Comparison of ENCODE assay signal across 1 fruit fly cellular context in genomic region chr3R:17605872-17606271, dm6.
TF ChIP-seq lines count a peak whose summit lies in the region.

sll (plus strand) TSS chr3R:17606106.

TF ChIP-seq in whole organism, embryonic, 481 proteins besides CTCF, POLR2A, EP300 and RAD21 (continued from another document):
- TF ChIP-seq CG4404 (GFP tag; IDR thresholded peaks at IDR 0.05; lab: Robert Waterston, UW) = no peak
- TF ChIP-seq CrebB (tag; optimal IDR thresholded peaks at IDR 0.05; lab: Kevin White, UChicago) = no peak
- peak; percentile 15 for TF ChIP-seq CG14710 (tag; optimal IDR thresholded peaks at IDR 0.05; lab: Kevin White, UChicago)
- no peak for TF ChIP-seq unpg (GFP tag; optimal IDR thresholded peaks at IDR 0.05; lab: Kevin White, UChicago)
- TF ChIP-seq CG1602 (GFP tag; optimal IDR thresholded peaks at IDR 0.05; lab: Kevin White, UChicago) = no peak
- TF ChIP-seq CG13287 (GFP tag; IDR thresholded peaks at IDR 0.05; lab: Robert Waterston, UW; ENCODE audit: partially characterized antibody) = peak; percentile 28; the same call in 1 of the 2 replicates
- peak; percentile 29 for TF ChIP-seq CG1603 (tag; optimal IDR thresholded peaks at IDR 0.05; lab: Kevin White, UChicago)
- TF ChIP-seq pros (GFP tag; optimal IDR thresholded peaks at IDR 0.05; lab: Kevin White, UChicago) = no peak
- TF ChIP-seq p53 (GFP tag; optimal IDR thresholded peaks at IDR 0.05; lab: Kevin White, UChicago) = no peak
- no peak for TF ChIP-seq CG7556 (GFP tag; optimal IDR thresholded peaks at IDR 0.05; lab: Kevin White, UChicago)
- peak; percentile 59 for TF ChIP-seq oc (tag; optimal IDR thresholded peaks at IDR 0.05; lab: Kevin White, UChicago)
- TF ChIP-seq CG5953 (GFP tag; IDR thresholded peaks at IDR 0.05; lab: Robert Waterston, UW) = no peak
- no peak for TF ChIP-seq Fer3 (tag; optimal IDR thresholded peaks at IDR 0.05; lab: Kevin White, UChicago)
